Worm (Caenorhabditis elegans) whole organism, L1 larva: ENCODE measurements around the gene ZK809.5.

ENCODE experiments used
- C16A3.4 ChIP-seq: fragments of 150-350 bp; optimal IDR thresholded peaks from 2 replicates; lab custom pipeline; 2014; ENCODE audit warnings: missing biosample characterization, missing genetic modification characterization
- ama-1 ChIP-seq: fragments of 150-350 bp; optimal IDR thresholded peaks from 2 replicates; lab custom pipeline; 2014
- hpl-2 ChIP-seq: fragments of 150-350 bp; optimal IDR thresholded peaks from 2 replicates; lab custom pipeline; 2014; ENCODE audit warnings: missing biosample characterization, missing genetic modification reagents, missing genetic modification characterization
- nhr-28 ChIP-seq: fragments of 150-350 bp; optimal IDR thresholded peaks from 2 replicates; lab custom pipeline; 2014; ENCODE audit warnings: missing biosample characterization, missing genetic modification characterization
- sup-37 ChIP-seq: fragments of 200-800 bp; sonication (Bioruptor generic); optimal IDR thresholded peaks from 2 replicates; lab custom pipeline; 2018; ENCODE audit warnings: mild to moderate bottlenecking, missing genetic modification characterization, missing compliant biosample characterization
- tbx-2 ChIP-seq: sonication (generic microtip); optimal IDR thresholded peaks from 2 replicates; lab custom pipeline; 2016; ENCODE audit warnings: missing genetic modification characterization, missing compliant biosample characterization
- unc-130 ChIP-seq: fragments of 150-350 bp; optimal IDR thresholded peaks from 2 replicates; lab custom pipeline; 2017; ENCODE audit warnings: missing biosample characterization, missing genetic modification characterization, inconsistent platforms

DNA sequence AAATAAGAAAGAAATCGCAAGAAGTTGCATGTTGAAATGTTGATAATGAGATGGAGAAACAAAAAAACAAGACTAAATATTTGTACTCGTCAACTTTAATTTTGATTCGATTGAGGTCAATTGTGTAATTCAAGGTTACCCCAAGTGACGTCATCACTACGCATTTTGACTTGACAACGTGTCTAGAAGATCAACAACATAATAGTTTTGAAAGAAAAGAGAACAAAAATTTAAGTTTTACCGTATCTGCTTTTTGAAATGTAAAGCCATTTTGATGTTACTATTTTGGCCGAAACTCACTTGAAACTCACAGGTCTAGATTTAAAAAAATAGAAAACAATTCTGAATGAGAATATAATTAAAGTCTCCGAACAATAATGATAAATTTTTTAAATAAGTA, 35.6 kb upstream of the ZK809.5 start, which contains the start of gene dsl-5:
- no peak for TF ChIP-seq tbx-2
- no peak for TF ChIP-seq nhr-28 (tag; lab: Kevin White, UChicago)
- TF ChIP-seq sup-37 (GFP tag; lab: Kevin White, UChicago) = no peak
- TF ChIP-seq unc-130 (tag; lab: Kevin White, UChicago) = no peak
- TF ChIP-seq hpl-2 = no peak
- TF ChIP-seq C16A3.4 (tag; lab: Kevin White, UChicago) = no peak
- TF ChIP-seq ama-1 (lab: Kevin White, UChicago) = no peak
